Worm (Caenorhabditis elegans): ENCODE results near the gene F49E8.8.

- TF ChIP-seq ama-1 (optimal IDR thresholded peaks at IDR 0.05) = no peak
- TF ChIP-seq scrt-1 (GFP tag; IDR thresholded peaks at IDR 0.05) = no peak
- no peak for TF ChIP-seq hnd-1 (tag; optimal IDR thresholded peaks at IDR 0.05)
- TF ChIP-seq ceh-36 (tag; optimal IDR thresholded peaks at IDR 0.05) = no peak
- TF ChIP-seq ceh-13 (GFP tag; optimal IDR thresholded peaks at IDR 0.05) = no peak
Measured at ce11 chrIV:7532360-7532759, 24.1 kb upstream of the F49E8.8 start, which contains the start of gene R05G6.1.

Measured in whole organism, early embryonic.